Worm (Caenorhabditis elegans) whole organism, L4 larva: ENCODE data around the gene hlh-12.
A peak's percentile ranks its signal among the peaks of the same experiment; 100 is the strongest.

Experiments used
- F49E8.2 ChIP-seq: sonication (generic microtip); optimal IDR thresholded peaks from 2 replicates; lab custom pipeline; 2016; ENCODE audit warnings: missing compliant biosample characterization, mild to moderate bottlenecking, missing genetic modification characterization, borderline replicate concordance
- R02D3.7 ChIP-seq: fragments of 150-350 bp; sonication (generic microtip); optimal IDR thresholded peaks from 3 replicates; lab custom pipeline; 2014; ENCODE audit warnings: missing biosample characterization, missing genetic modification characterization
- Y105C5A.15 ChIP-seq: fragments of 200-800 bp; sonication (Bioruptor generic); IDR thresholded peaks from 2 replicates; pipeline ENCODE4 v1.3.6; 2022; ENCODE audit warnings: missing genetic modification characterization, missing compliant biosample characterization
- Y75B8A.6 ChIP-seq: fragments of 200-800 bp; sonication (Bioruptor generic); IDR thresholded peaks from 2 replicates; pipeline ENCODE4 v1.3.6; 2022; ENCODE audit warnings: missing genetic modification reagents, missing genetic modification characterization, missing compliant biosample characterization
- ZK337.2 ChIP-seq: fragments of 200-800 bp; sonication (Bioruptor generic); IDR thresholded peaks from 2 replicates; pipeline ENCODE4 v1.3.6; 2022; ENCODE audit warnings: missing genetic modification reagents, missing genetic modification characterization, missing compliant biosample characterization
- ZK546.5 ChIP-seq, 2 experiments: sonication (generic microtip); optimal IDR thresholded peaks; 2 replicates each; lab custom pipeline; 2017; ENCODE audit warnings: missing biosample characterization in 2 of 2, missing genetic modification characterization in 2 of 2
- arid-1 ChIP-seq: fragments of 200-800 bp; sonication (Bioruptor generic); conservative IDR thresholded peaks from 2 replicates; pipeline ENCODE4 v1.3.6; 2022; ENCODE audit warnings: missing genetic modification reagents, missing genetic modification characterization, missing compliant biosample characterization
- attf-4 ChIP-seq: sonication (generic microtip); optimal IDR thresholded peaks from 3 replicates; lab custom pipeline; 2017; ENCODE audit warnings: missing biosample characterization, missing genetic modification characterization
- ceh-28 ChIP-seq: fragments of 150-350 bp; optimal IDR thresholded peaks from 2 replicates; lab custom pipeline; 2014; ENCODE audit warnings: missing biosample characterization, missing genetic modification reagents, missing genetic modification characterization
- ceh-32 ChIP-seq: sonication (generic microtip); optimal IDR thresholded peaks from 2 replicates; lab custom pipeline; 2016; ENCODE audit warnings: mild to moderate bottlenecking, missing genetic modification characterization, missing compliant biosample characterization; ENCODE audit not compliant: poor library complexity
- ceh-62 ChIP-seq: sonication (generic microtip); optimal IDR thresholded peaks from 2 replicates; lab custom pipeline; 2017; ENCODE audit warnings: missing biosample characterization, missing genetic modification characterization
- ces-1 ChIP-seq: fragments of 150-350 bp; sonication (generic microtip); optimal IDR thresholded peaks from 4 replicates; lab custom pipeline; 2014; ENCODE audit warnings: missing biosample characterization, missing genetic modification reagents, missing genetic modification characterization
- cey-2 ChIP-seq: sonication (generic microtip); optimal IDR thresholded peaks from 3 replicates; lab custom pipeline; 2017; ENCODE audit warnings: missing genetic modification characterization, mild to moderate bottlenecking, missing compliant biosample characterization, antibody characterized with exemption, borderline replicate concordance; ENCODE audit not compliant: insufficient read depth
- daf-12 ChIP-seq: fragments of 150-350 bp; optimal IDR thresholded peaks from 2 replicates; lab custom pipeline; 2014; ENCODE audit warnings: missing biosample characterization, missing genetic modification reagents, missing genetic modification characterization
- daf-16 ChIP-seq, 3 experiments: sonication (generic microtip); optimal IDR thresholded peaks; 2 replicates each; lab custom pipeline; 2016 to 2017; ENCODE audit warnings: missing genetic modification characterization in 3 of 3, missing genetic modification reagents in 3 of 3, mild to moderate bottlenecking in 2 of 3, missing compliant biosample characterization in 2 of 3, missing biosample characterization in 1 of 3, moderate library complexity in 1 of 3
- daf-8 ChIP-seq: fragments of 200-800 bp; sonication (Bioruptor generic); IDR thresholded peaks from 2 replicates; pipeline ENCODE4 v1.3.6; 2022; ENCODE audit warnings: missing genetic modification characterization, missing compliant biosample characterization
- dmd-6 ChIP-seq: fragments of 200-800 bp; sonication (Bioruptor generic); IDR thresholded peaks from 2 replicates; pipeline ENCODE4 v1.3.6; 2022; ENCODE audit warnings: missing genetic modification reagents, missing genetic modification characterization, missing compliant biosample characterization
- dpl-1 ChIP-seq: fragments of 150-350 bp; optimal IDR thresholded peaks from 2 replicates; lab custom pipeline; 2014; ENCODE audit warnings: missing biosample characterization, missing genetic modification reagents, missing genetic modification characterization
- duxl-1 ChIP-seq: sonication (generic microtip); optimal IDR thresholded peaks from 2 replicates; lab custom pipeline; 2016; ENCODE audit warnings: mild to moderate bottlenecking, missing genetic modification characterization, moderate library complexity, missing compliant biosample characterization; ENCODE audit not compliant: poor library complexity
- fos-1 ChIP-seq: fragments of 150-350 bp; optimal IDR thresholded peaks from 2 replicates; lab custom pipeline; 2014; ENCODE audit warnings: missing biosample characterization, missing genetic modification characterization
- gei-8 ChIP-seq: fragments of 200-800 bp; sonication (Bioruptor generic); optimal IDR thresholded peaks from 2 replicates; lab custom pipeline; 2018; ENCODE audit warnings: mild to moderate bottlenecking, missing genetic modification characterization, missing compliant biosample characterization
- hif-1 ChIP-seq, 2 experiments: sonication (generic microtip); optimal IDR thresholded peaks; 2 replicates each; lab custom pipeline; 2016 to 2017; ENCODE audit warnings: missing compliant biosample characterization in 2 of 2, missing genetic modification characterization in 2 of 2, missing genetic modification reagents in 2 of 2, missing genotype in 2 of 2, mild to moderate bottlenecking in 1 of 2
- hlh-30 ChIP-seq: sonication (generic microtip); optimal IDR thresholded peaks from 2 replicates; lab custom pipeline; 2017; ENCODE audit warnings: antibody characterized with exemption, mild to moderate bottlenecking, missing genetic modification characterization, missing compliant biosample characterization; ENCODE audit not compliant: insufficient read depth
- lim-7 ChIP-seq: fragments of 200-800 bp; sonication (Bioruptor generic); IDR thresholded peaks from 2 replicates; pipeline ENCODE4 v1.3.6; 2022; ENCODE audit warnings: missing genetic modification characterization, missing compliant biosample characterization
- lin-15B ChIP-seq: fragments of 150-350 bp; sonication (generic microtip); optimal IDR thresholded peaks from 3 replicates; lab custom pipeline; 2014; ENCODE audit warnings: missing biosample characterization, missing genetic modification characterization
- madf-5 ChIP-seq, 2 experiments: fragments of 200-800 bp; sonication (Bioruptor generic); IDR thresholded peaks; 2 replicates each; pipeline ENCODE4 v1.3.6; 2022; ENCODE audit warnings: missing compliant biosample characterization in 2 of 2, missing genetic modification characterization in 2 of 2
- mep-1 ChIP-seq: fragments of 150-350 bp; sonication (generic microtip); optimal IDR thresholded peaks from 3 replicates; lab custom pipeline; 2014; ENCODE audit warnings: missing biosample characterization, missing genetic modification characterization
- mxl-2 ChIP-seq: fragments of 200-800 bp; sonication (Bioruptor generic); conservative IDR thresholded peaks from 2 replicates; pipeline ENCODE4 v1.3.6; 2022; ENCODE audit warnings: missing genetic modification reagents, missing genetic modification characterization, missing compliant biosample characterization
- nhr-11 ChIP-seq: fragments of 150-350 bp; optimal IDR thresholded peaks from 2 replicates; lab custom pipeline; 2014; ENCODE audit warnings: missing biosample characterization, missing genetic modification characterization
- nhr-41 ChIP-seq: fragments of 200-800 bp; sonication (Bioruptor generic); IDR thresholded peaks from 2 replicates; pipeline ENCODE4 v1.3.6; 2022; ENCODE audit warnings: missing genetic modification reagents, missing genetic modification characterization, missing compliant biosample characterization
- nhr-48 ChIP-seq: sonication (generic microtip); optimal IDR thresholded peaks from 2 replicates; lab custom pipeline; 2016; ENCODE audit warnings: mild to moderate bottlenecking, missing genetic modification characterization, missing compliant biosample characterization
- nhr-76 ChIP-seq: fragments of 150-350 bp; optimal IDR thresholded peaks from 2 replicates; lab custom pipeline; 2014; ENCODE audit warnings: missing biosample characterization, missing genetic modification characterization
- pha-4 ChIP-seq, 2 experiments: fragments of 150-350 bp in 1 of 2; fragments of 200-800 bp in 1 of 2; sonication (Bioruptor generic) in 1 of 2; IDR thresholded peaks in 1 of 2; optimal IDR thresholded peaks in 1 of 2; 2 replicates each; pipeline versions ENCODE4 v1.3.6 to Lab custom; 2014 to 2022; ENCODE audit warnings: missing genetic modification characterization in 2 of 2, missing genetic modification reagents in 2 of 2, missing biosample characterization in 1 of 2, missing compliant biosample characterization in 1 of 2
- pqm-1 ChIP-seq: sonication (generic microtip); optimal IDR thresholded peaks from 2 replicates; lab custom pipeline; 2017; ENCODE audit warnings: missing biosample characterization, missing genetic modification characterization
- sdz-12 ChIP-seq: fragments of 200-800 bp; sonication (Bioruptor generic); optimal IDR thresholded peaks from 2 replicates; lab custom pipeline; 2018; ENCODE audit warnings: mild to moderate bottlenecking, missing genetic modification characterization, missing compliant biosample characterization
- skn-1 ChIP-seq: fragments of 150-350 bp; optimal IDR thresholded peaks from 2 replicates; lab custom pipeline; 2014; ENCODE audit warnings: missing biosample characterization, missing genetic modification characterization
- spr-3 ChIP-seq: fragments of 200-800 bp; sonication (Bioruptor generic); optimal IDR thresholded peaks from 2 replicates; lab custom pipeline; 2018; ENCODE audit warnings: mild to moderate bottlenecking, missing genetic modification characterization, missing compliant biosample characterization
- tag-97 ChIP-seq: fragments of 200-800 bp; sonication (Bioruptor generic); IDR thresholded peaks from 2 replicates; pipeline ENCODE4 v1.3.6; 2022; ENCODE audit warnings: missing genetic modification characterization, missing compliant biosample characterization
- unc-130 ChIP-seq: sonication (generic microtip); optimal IDR thresholded peaks from 2 replicates; lab custom pipeline; 2016; ENCODE audit warnings: missing genetic modification reagents, missing genetic modification characterization, missing compliant biosample characterization
- vab-7 ChIP-seq: fragments of 200-800 bp; sonication (Bioruptor generic); IDR thresholded peaks from 2 replicates; pipeline ENCODE4 v1.3.6; 2022; ENCODE audit warnings: missing genetic modification reagents, missing genetic modification characterization, missing compliant biosample characterization
- zfp-2 ChIP-seq: sonication (generic microtip); optimal IDR thresholded peaks from 2 replicates; lab custom pipeline; 2016; ENCODE audit warnings: mild to moderate bottlenecking, missing genetic modification characterization, missing compliant biosample characterization
- zfp-3 ChIP-seq: fragments of 200-800 bp; sonication (Bioruptor generic); conservative IDR thresholded peaks from 2 replicates; pipeline ENCODE4 v1.3.6; 2022; ENCODE audit warnings: missing genetic modification reagents, missing genetic modification characterization, missing compliant biosample characterization
- zip-11 ChIP-seq: fragments of 200-800 bp; sonication (Bioruptor generic); IDR thresholded peaks from 2 replicates; pipeline ENCODE4 v1.3.6; 2022; ENCODE audit warnings: missing genetic modification characterization, missing compliant biosample characterization
- zip-2 ChIP-seq: fragments of 150-350 bp; optimal IDR thresholded peaks from 2 replicates; lab custom pipeline; 2014; ENCODE audit warnings: missing biosample characterization, missing genetic modification characterization
- ztf-11 ChIP-seq: fragments of 150-350 bp; optimal IDR thresholded peaks from 2 replicates; lab custom pipeline; 2014; ENCODE audit warnings: missing biosample characterization, missing genetic modification characterization
- ztf-7 ChIP-seq: fragments of 150-350 bp; optimal IDR thresholded peaks from 2 replicates; lab custom pipeline; 2014; ENCODE audit warnings: missing biosample characterization, missing genetic modification characterization

The hlh-12 gene

ce11 chrIV:8432709-8433108, 46.5 kb downstream of the hlh-12 start, which contains the start of the genes T26A8.4 and pdtf-1 (continued):
- TF ChIP-seq ztf-7 (tag; lab: Kevin White, UChicago) (peak; percentile 68), nhr-41 (no peak), fos-1 (no peak), lim-7 (GFP tag; lab: Robert Waterston, UW) (no peak), vab-7 (GFP tag; lab: Robert Waterston, UW) (peak; percentile 74; the same call in 1 of the 2 replicates), ZK546.5 (tag; optimal IDR thresholded peaks at IDR 0.05; lab: Kevin White, UChicago) (peak; percentile 6 to 70), ceh-62 (tag; lab: Kevin White, UChicago) (no peak), pqm-1 (peak; percentile 20), ztf-11 (tag; lab: Kevin White, UChicago) (no peak), daf-12 (tag; lab: Kevin White, UChicago) (no peak), cey-2 (tag; lab: Kevin White, UChicago) (no peak), dpl-1 (GFP tag; lab: Kevin White, UChicago) (peak; percentile 83), zfp-2 (tag; lab: Kevin White, UChicago) (peak; percentile 79), mxl-2 (GFP tag; lab: Robert Waterston, UW) (no peak; the same call in 1 of the 2 replicates), attf-4 (tag; lab: Kevin White, UChicago) (no peak), hlh-30 (tag; lab: Kevin White, UChicago) (peak; percentile 99), tag-97 (GFP tag; lab: Robert Waterston, UW) (no peak), lin-15B (tag; lab: Kevin White, UChicago) (peak; percentile 50), zfp-3 (GFP tag; lab: Robert Waterston, UW) (peak; percentile 80), zip-2 (tag; lab: Kevin White, UChicago) (peak; percentile 69), nhr-76 (tag; lab: Kevin White, UChicago) (peak; percentile 24), madf-5 (GFP tag; IDR thresholded peaks at IDR 0.05; lab: Robert Waterston, UW) (0 out of 4 replicates have a peak, but pooled peaks of 1 of the 2 experiments have one; percentile 60), F49E8.2 (tag; lab: Kevin White, UChicago) (peak; percentile 15), daf-16 (GFP tag; optimal IDR thresholded peaks at IDR 0.05; lab: Kevin White, UChicago) (peak; percentile 38 to 78), daf-16 (tag; optimal IDR thresholded peaks at IDR 0.05; lab: Kevin White, UChicago) (peak; percentile 82), skn-1 (tag; lab: Kevin White, UChicago) (no peak), nhr-11 (tag; lab: Kevin White, UChicago) (peak; percentile 95), gei-8 (GFP tag; lab: Kevin White, UChicago) (peak; percentile 15), ZK337.2 (GFP tag; lab: Robert Waterston, UW) (no peak), hif-1 (tag; optimal IDR thresholded peaks at IDR 0.05; lab: Kevin White, UChicago) (peak; percentile 38 to 86), zip-11 (no peak)

DNA sequence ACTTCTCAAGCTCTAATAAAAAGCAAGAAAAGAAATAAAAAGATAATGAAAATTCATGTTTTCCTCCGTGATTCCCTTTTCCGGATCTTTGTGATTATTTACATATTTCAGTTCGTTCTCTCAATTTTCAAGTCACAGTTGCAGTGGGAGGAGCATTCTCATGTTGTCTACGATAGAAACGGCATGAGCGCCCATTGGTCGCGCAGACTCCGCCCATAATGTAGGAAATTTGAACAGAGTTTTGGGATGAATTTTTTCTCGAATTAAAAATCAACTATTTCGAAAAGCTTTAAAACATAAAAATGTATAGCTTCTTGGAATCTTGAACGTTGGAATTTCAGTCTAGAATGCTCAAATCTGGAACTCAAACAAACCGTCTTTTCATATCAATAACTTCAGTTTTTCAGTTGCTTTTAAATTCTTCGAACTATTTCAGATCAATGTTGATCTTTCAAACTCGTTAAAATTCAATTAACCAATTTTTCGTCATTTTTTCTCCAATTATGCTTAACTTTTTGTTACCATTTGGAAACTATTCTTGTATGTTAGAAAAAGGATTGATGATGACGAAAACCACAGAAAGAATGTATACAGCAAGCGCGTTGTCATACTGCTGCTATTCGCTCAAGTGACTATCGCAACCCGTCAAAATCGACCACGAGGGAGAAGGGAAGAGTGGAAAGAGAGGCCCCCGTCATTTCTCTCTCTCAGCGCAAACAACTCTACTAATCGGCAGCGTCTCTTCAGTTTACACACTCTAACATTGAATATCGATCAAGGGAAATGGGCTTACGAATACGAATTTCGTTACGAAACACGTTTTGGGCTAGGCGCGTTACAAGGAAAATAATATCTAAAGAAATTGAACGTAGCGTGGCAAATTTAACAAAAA, 47.4 kb downstream of the hlh-12 start:
- TF ChIP-seq ceh-28 (tag; lab: Kevin White, UChicago) (peak; percentile 81), Y105C5A.15 (GFP tag; lab: Robert Waterston, UW) (peak; percentile 95), ztf-11 (tag; lab: Kevin White, UChicago) (no peak), ces-1 (no peak), zip-11 (0 out of 2 replicates have a peak, but pooled peaks have one; percentile 15), dmd-6 (GFP tag; lab: Robert Waterston, UW) (peak; percentile 68), spr-3 (GFP tag; lab: Kevin White, UChicago) (peak; percentile 42), duxl-1 (tag; lab: Kevin White, UChicago) (peak; percentile 49), ceh-32 (tag; lab: Kevin White, UChicago) (no peak), hlh-30 (tag; lab: Kevin White, UChicago) (peak; percentile 97), unc-130 (GFP tag; lab: Kevin White, UChicago) (no peak), Y75B8A.6 (GFP tag; lab: Robert Waterston, UW) (0 out of 2 replicates have a peak, but pooled peaks have one; percentile 17), daf-8 (no peak), attf-4 (tag; lab: Kevin White, UChicago) (no peak), fos-1 (no peak), mep-1 (tag; lab: Kevin White, UChicago) (peak; percentile 58), arid-1 (GFP tag; lab: Robert Waterston, UW) (peak; percentile 82), R02D3.7 (tag; lab: Kevin White, UChicago) (no peak), nhr-48 (tag; lab: Kevin White, UChicago) (no peak), sdz-12 (GFP tag; lab: Kevin White, UChicago) (peak; percentile 20), pha-4 (GFP tag; IDR thresholded peaks at IDR 0.05; lab: Robert Waterston, UW) (peak; percentile 60), pha-4 (tag; optimal IDR thresholded peaks at IDR 0.05; lab: Kevin White, UChicago) (peak; percentile 10)
